Fruit fly (Drosophila melanogaster) whole organism, pupa: Measurements from ENCODE around the gene Polr3G.

Source experiments
- CG12605 ChIP-seq: fragments of 200-800 bp; sonication (Bioruptor generic); IDR thresholded peaks from 2 replicates; pipeline ENCODE4 v1.3.6; 2022; ENCODE audit warnings: missing biosample characterization, missing genetic modification characterization
- CG15710 ChIP-seq: fragments of 200-800 bp; sonication (Bioruptor generic); optimal IDR thresholded peaks from 2 replicates; lab custom pipeline; 2018; ENCODE audit warnings: missing biosample characterization, mild to moderate bottlenecking, missing genetic modification characterization, moderate library complexity
- CG17806 ChIP-seq: fragments of 200-800 bp; sonication (Bioruptor generic); optimal IDR thresholded peaks from 2 replicates; lab custom pipeline; 2018; ENCODE audit warnings: missing biosample characterization, mild to moderate bottlenecking, missing genetic modification characterization, moderate library complexity
- CG32121 ChIP-seq: fragments of 200-800 bp; sonication (Bioruptor generic); IDR thresholded peaks from 2 replicates; pipeline ENCODE4 v1.3.6; 2022; ENCODE audit warnings: missing biosample characterization, missing genetic modification characterization
- CG8301 ChIP-seq: fragments of 200-800 bp; sonication (Bioruptor generic); optimal IDR thresholded peaks from 2 replicates; lab custom pipeline; 2018; ENCODE audit warnings: missing biosample characterization, mild to moderate bottlenecking, missing genetic modification characterization
- D1 ChIP-seq: fragments of 200-800 bp; sonication (Bioruptor generic); optimal IDR thresholded peaks from 2 replicates; lab custom pipeline; 2018; ENCODE audit warnings: missing biosample characterization, mild to moderate bottlenecking, missing genetic modification characterization, moderate library complexity
- Ets98B ChIP-seq: fragments of 200-800 bp; sonication (Bioruptor generic); IDR thresholded peaks from 2 replicates; pipeline ENCODE4 v1.3.6; 2022; ENCODE audit warnings: missing biosample characterization, missing genetic modification characterization
- Snoo ChIP-seq: fragments of 200-800 bp; sonication (Bioruptor generic); optimal IDR thresholded peaks from 3 replicates; lab custom pipeline; 2017; ENCODE audit warnings: missing biosample characterization, mild to moderate bottlenecking, missing genetic modification characterization, inconsistent platforms
- gl ChIP-seq: fragments of 200-800 bp; sonication (Bioruptor generic); optimal IDR thresholded peaks from 2 replicates; lab custom pipeline; 2018; ENCODE audit warnings: missing biosample characterization, mild to moderate bottlenecking, missing genetic modification characterization

DNA sequence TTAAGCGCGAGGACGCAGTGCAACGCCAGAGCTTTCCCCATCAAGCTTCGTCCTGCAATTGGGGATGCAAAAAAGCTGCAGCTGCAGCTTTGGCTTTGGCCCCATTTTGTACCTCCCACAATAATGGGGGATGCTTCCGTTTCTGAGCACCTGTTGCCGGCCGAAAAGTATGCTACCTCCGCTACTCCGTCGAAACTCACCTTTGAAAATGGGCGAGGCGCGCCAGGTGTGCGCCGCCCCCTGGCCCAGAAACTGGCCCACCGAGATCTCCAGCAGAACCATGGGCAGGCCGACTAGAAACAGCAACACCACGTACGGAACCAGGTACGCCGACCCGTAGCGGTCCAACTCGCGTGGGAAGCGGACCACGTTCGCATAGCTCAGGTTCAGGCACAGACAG is 25.5 kb downstream of the Polr3G start:
- TF ChIP-seq D1 (tag; lab: Kevin White, UChicago), result no peak
- TF ChIP-seq CG8301 (tag; lab: Kevin White, UChicago), result no peak
- TF ChIP-seq CG17806, result no peak
- TF ChIP-seq CG15710 (tag; lab: Kevin White, UChicago), result no peak
- peak; percentile 77 for TF ChIP-seq CG12605 (GFP tag; lab: Robert Waterston, UW)
- TF ChIP-seq Snoo (tag; lab: Kevin White, UChicago), result no peak
- no peak for TF ChIP-seq Ets98B (GFP tag; lab: Robert Waterston, UW)
- no peak for TF ChIP-seq CG32121 (GFP tag; lab: Robert Waterston, UW)
- no peak for TF ChIP-seq gl (tag; lab: Kevin White, UChicago)
